Fruit fly (Drosophila melanogaster): Measurements from ENCODE around the gene CG7886.

Gene CG7886

dm6 chr3R:14651076-14651662, 8.8 kb upstream of the CG7886 start (continued):
- TF ChIP-seq net (GFP tag; optimal IDR thresholded peaks at IDR 0.05): no peak

dm6 chr3R:14650367-14650766, 8.0 kb upstream of the CG7886 start:
- TF ChIP-seq Eip93F (GFP tag; optimal IDR thresholded peaks at IDR 0.05): no peak
- TF ChIP-seq CG11902 (GFP tag; optimal IDR thresholded peaks at IDR 0.05): no peak
- TF ChIP-seq Sox102F (GFP tag; optimal IDR thresholded peaks at IDR 0.05): no peak
- TF ChIP-seq vri (GFP tag; optimal IDR thresholded peaks at IDR 0.05): no peak
- TF ChIP-seq net (GFP tag; optimal IDR thresholded peaks at IDR 0.05): no peak
- no peak for TF ChIP-seq svp (GFP tag)
- no peak for TF ChIP-seq esn (GFP tag; optimal IDR thresholded peaks at IDR 0.05)
- no peak for TF ChIP-seq CG31627 (GFP tag; optimal IDR thresholded peaks at IDR 0.05)
- TF ChIP-seq Ets96B (tag; optimal IDR thresholded peaks at IDR 0.05): no peak
- no peak for TF ChIP-seq Hr38 (GFP tag; optimal IDR thresholded peaks at IDR 0.05)
- TF ChIP-seq salr (GFP tag; optimal IDR thresholded peaks at IDR 0.05): no peak
- TF ChIP-seq CG8119 (GFP tag; IDR thresholded peaks at IDR 0.05): no peak
- TF ChIP-seq Eip75B (GFP tag; optimal IDR thresholded peaks at IDR 0.05): no peak
- no peak for TF ChIP-seq OdsH (GFP tag; optimal IDR thresholded peaks at IDR 0.05)

DNA sequence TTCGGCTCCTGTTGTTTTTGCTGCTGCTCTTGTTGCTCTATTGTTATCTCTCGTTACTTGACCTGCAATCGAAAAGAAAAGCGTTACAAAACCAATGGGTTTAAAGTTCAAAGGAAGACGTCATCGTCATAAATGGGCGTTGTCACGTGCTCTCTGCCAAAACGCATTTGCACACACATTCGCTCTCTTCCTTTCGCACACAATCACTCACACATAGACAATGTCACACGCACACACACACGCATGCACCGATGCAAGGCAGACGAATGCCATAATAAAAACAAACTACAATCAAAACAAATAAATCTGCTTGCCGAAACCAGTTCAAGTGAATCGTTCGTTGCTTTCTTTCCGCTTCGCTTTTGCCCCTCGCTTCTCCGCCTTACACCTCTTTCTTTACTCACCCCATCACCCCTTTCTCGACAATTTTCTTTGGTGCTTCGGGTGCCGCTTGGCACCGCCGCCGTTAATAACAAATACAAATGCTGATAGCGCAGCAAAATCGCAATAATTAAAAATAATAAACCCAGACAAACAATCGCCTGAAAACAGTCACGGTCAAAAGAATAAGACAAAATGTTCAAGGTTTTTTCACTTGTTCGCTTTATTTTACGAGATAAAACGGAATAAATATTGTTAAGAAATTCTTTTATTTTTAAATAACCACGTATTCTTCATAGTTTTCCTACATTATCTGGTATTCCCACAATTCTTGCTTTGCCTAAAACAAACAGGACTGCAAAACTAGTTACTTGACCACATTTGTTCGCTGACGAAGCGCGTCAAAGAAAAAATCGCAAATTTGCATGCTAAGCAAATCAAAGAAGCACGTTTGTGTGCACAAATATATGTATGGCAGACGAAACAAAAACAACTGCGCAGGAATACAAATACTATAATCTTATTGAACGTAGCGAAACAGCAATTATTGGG, 7.2 kb upstream of the CG7886 start:
- TF ChIP-seq dac (GFP tag; optimal IDR thresholded peaks at IDR 0.05): peak; percentile 75
- peak; percentile 70 for TF ChIP-seq CG3032 (tag; optimal IDR thresholded peaks at IDR 0.05)
- TF ChIP-seq CG11902 (GFP tag; optimal IDR thresholded peaks at IDR 0.05): peak; percentile 32
- peak; percentile 87 for TF ChIP-seq CG8119 (GFP tag; IDR thresholded peaks at IDR 0.05)
- peak; percentile 84 for TF ChIP-seq CG6792 (GFP tag; optimal IDR thresholded peaks at IDR 0.05)
- peak; percentile 85 for TF ChIP-seq CG6276 (GFP tag; optimal IDR thresholded peaks at IDR 0.05)
- peak; percentile 86 for TF ChIP-seq CG15336 (GFP tag; IDR thresholded peaks at IDR 0.05)
- TF ChIP-seq CG3919 (GFP tag; optimal IDR thresholded peaks at IDR 0.05): peak; percentile 69
- TF ChIP-seq CG10631 (GFP tag; optimal IDR thresholded peaks at IDR 0.05): peak; percentile 75
- peak; percentile 92 for TF ChIP-seq Met (GFP tag; optimal IDR thresholded peaks at IDR 0.05)
- TF ChIP-seq OdsH (GFP tag; optimal IDR thresholded peaks at IDR 0.05): peak; percentile 86
- peak; percentile 76 for TF ChIP-seq Gug (GFP tag; IDR thresholded peaks at IDR 0.05)
- TF ChIP-seq CG1621 (tag; optimal IDR thresholded peaks at IDR 0.05): peak; percentile 58
- TF ChIP-seq achi (GFP tag; optimal IDR thresholded peaks at IDR 0.05): peak; percentile 81
- peak; percentile 75 for TF ChIP-seq net (GFP tag; optimal IDR thresholded peaks at IDR 0.05)
- peak; percentile 67 for TF ChIP-seq Eip93F (GFP tag; optimal IDR thresholded peaks at IDR 0.05)
- peak; percentile 73 for TF ChIP-seq CG6854 (GFP tag; optimal IDR thresholded peaks at IDR 0.05)
- TF ChIP-seq ss (GFP tag; optimal IDR thresholded peaks at IDR 0.05): peak in 1 of 2 experiments; percentile 23
- TF ChIP-seq CG11294 (GFP tag; IDR thresholded peaks at IDR 0.05): peak; percentile 73
- TF ChIP-seq Eip78C (GFP tag): peak; percentile 98
- peak; percentile 64 for TF ChIP-seq dsx (GFP tag; optimal IDR thresholded peaks at IDR 0.05; ENCODE audit: poor library complexity, severe bottlenecking)
- peak; percentile 92 for TF ChIP-seq Hr4 (GFP tag; optimal IDR thresholded peaks at IDR 0.05)
- TF ChIP-seq Sox15 (GFP tag; optimal IDR thresholded peaks at IDR 0.05): peak; percentile 70
- peak; percentile 25 for TF ChIP-seq CG6808 (GFP tag; optimal IDR thresholded peaks at IDR 0.05)
- TF ChIP-seq CG9139 (GFP tag; optimal IDR thresholded peaks at IDR 0.05): no peak
- peak; percentile 81 for TF ChIP-seq CG8632 (GFP tag; optimal IDR thresholded peaks at IDR 0.05)
- peak; percentile 61 for TF ChIP-seq fkh (GFP tag; optimal IDR thresholded peaks at IDR 0.05)
- peak; percentile 83 for TF ChIP-seq eg (GFP tag; IDR thresholded peaks at IDR 0.05)
- peak; percentile 49 for TF ChIP-seq CG11762 (GFP tag; optimal IDR thresholded peaks at IDR 0.05; ENCODE audit: insufficient read depth)
- TF ChIP-seq pdm3 (GFP tag; optimal IDR thresholded peaks at IDR 0.05): peak; percentile 82
- TF ChIP-seq Eip75B (GFP tag; optimal IDR thresholded peaks at IDR 0.05): peak; percentile 77
- peak; percentile 52 for TF ChIP-seq CG16779 (tag; optimal IDR thresholded peaks at IDR 0.05)
- TF ChIP-seq Blimp-1 (GFP tag; optimal IDR thresholded peaks at IDR 0.05): peak; percentile 55
- TF ChIP-seq topi (GFP tag; optimal IDR thresholded peaks at IDR 0.05): peak; percentile 87
- peak; percentile 70 for TF ChIP-seq Ets96B (tag; optimal IDR thresholded peaks at IDR 0.05)
- peak; percentile 50 for TF ChIP-seq CG7368 (GFP tag; optimal IDR thresholded peaks at IDR 0.05)
- peak; percentile 77 for TF ChIP-seq acj6 (GFP tag; optimal IDR thresholded peaks at IDR 0.05)
- TF ChIP-seq salr (GFP tag; optimal IDR thresholded peaks at IDR 0.05): peak; percentile 43 to 90

Measured in whole organism, prepupa.